Fruit fly (Drosophila melanogaster): ENCODE results near the gene CG42675.

Gene CG42675

dm6 chr3R:5862032-5862641 lies 48.7 kb downstream of the CG42675 start, which contains the start of gene CG2017 (continued):
- peak; percentile 79 for TF ChIP-seq Rfx (GFP tag; IDR thresholded peaks at IDR 0.05)
- peak; percentile 26 for TF ChIP-seq CG30403 (GFP tag; optimal IDR thresholded peaks at IDR 0.05)
- TF ChIP-seq Hr78 (GFP tag; optimal IDR thresholded peaks at IDR 0.05) = no peak
- no peak for TF ChIP-seq vnd (GFP tag; IDR thresholded peaks at IDR 0.05; ENCODE audit: partially characterized antibody)
- TF ChIP-seq CG42726 (GFP tag; IDR thresholded peaks at IDR 0.05; ENCODE audit: partially characterized antibody) = 0 out of 2 replicates have a peak, but pooled peaks have one; percentile 45
- TF ChIP-seq ato (GFP tag; IDR thresholded peaks at IDR 0.05; ENCODE audit: partially characterized antibody) = no peak
- TF ChIP-seq CG17361 (GFP tag; IDR thresholded peaks at IDR 0.05) = no peak
- no peak for TF ChIP-seq trh (GFP tag; optimal IDR thresholded peaks at IDR 0.05)
- no peak for TF ChIP-seq CG33557 (GFP tag; optimal IDR thresholded peaks at IDR 0.05)
- no peak for TF ChIP-seq CG18011 (GFP tag; optimal IDR thresholded peaks at IDR 0.05)
- TF ChIP-seq tap (tag; optimal IDR thresholded peaks at IDR 0.05) = no peak
- TF ChIP-seq peb (GFP tag; IDR thresholded peaks at IDR 0.05) = no peak
- peak; percentile 20 for TF ChIP-seq Nf-YC (tag; optimal IDR thresholded peaks at IDR 0.05)
- TF ChIP-seq CG17359 (tag; optimal IDR thresholded peaks at IDR 0.05) = peak; percentile 3
- 0 out of 2 replicates have a peak, but pooled peaks have one; percentile 6 for TF ChIP-seq CG9215 (GFP tag; IDR thresholded peaks at IDR 0.05)
- TF ChIP-seq ara (GFP tag; IDR thresholded peaks at IDR 0.05) = peak; percentile 52; the same call in 1 of the 2 replicates
- peak; percentile 14; the same call in 1 of the 2 replicates for TF ChIP-seq CG31441 (GFP tag; IDR thresholded peaks at IDR 0.05)
- no peak for TF ChIP-seq Blimp-1 (GFP tag; optimal IDR thresholded peaks at IDR 0.05)
- TF ChIP-seq CG17385 (GFP tag; optimal IDR thresholded peaks at IDR 0.05) = peak; percentile 6
- no peak for TF ChIP-seq toy (GFP tag; IDR thresholded peaks at IDR 0.05)
- no peak for TF ChIP-seq CG18262 (tag; optimal IDR thresholded peaks at IDR 0.05)
- TF ChIP-seq CG7786 (GFP tag; optimal IDR thresholded peaks at IDR 0.05) = peak; percentile 45
- TF ChIP-seq CG8765 (GFP tag; IDR thresholded peaks at IDR 0.05) = no peak
- peak; percentile 77; the same call in 2 of the 3 replicates for TF ChIP-seq CG2199 (GFP tag; IDR thresholded peaks at IDR 0.05)
- no peak for TF ChIP-seq CG2129 (GFP tag; IDR thresholded peaks at IDR 0.05; ENCODE audit: partially characterized antibody)
- no peak for TF ChIP-seq Lim3 (GFP tag; IDR thresholded peaks at IDR 0.05)
- no peak for TF ChIP-seq run (tag; optimal IDR thresholded peaks at IDR 0.05)
- no peak for TF ChIP-seq CG2678 (tag; optimal IDR thresholded peaks at IDR 0.05)
- no peak for TF ChIP-seq CG4707 (GFP tag; optimal IDR thresholded peaks at IDR 0.05)
- TF ChIP-seq pho (GFP tag; optimal IDR thresholded peaks at IDR 0.05) = peak; percentile 63
- TF ChIP-seq CG8359 (GFP tag; optimal IDR thresholded peaks at IDR 0.05; ENCODE audit: borderline replicate concordance) = no peak
- no peak for TF ChIP-seq CG4854 (GFP tag; optimal IDR thresholded peaks at IDR 0.05)
- no peak; the same call in 1 of the 2 replicates for TF ChIP-seq Scr (GFP tag; IDR thresholded peaks at IDR 0.05; ENCODE audit: partially characterized antibody)
- peak; percentile 75 for TF ChIP-seq twi (tag; optimal IDR thresholded peaks at IDR 0.05)
- TF ChIP-seq CG11723 (GFP tag; optimal IDR thresholded peaks at IDR 0.05) = no peak
- TF ChIP-seq Sry-β (GFP tag; optimal IDR thresholded peaks at IDR 0.05) = peak; percentile 51
- TF ChIP-seq CG6689 (GFP tag; IDR thresholded peaks at IDR 0.05) = no peak
- peak; percentile 69 for TF ChIP-seq CG13624 (GFP tag; optimal IDR thresholded peaks at IDR 0.05)
- TF ChIP-seq CG32772 (GFP tag; IDR thresholded peaks at IDR 0.05) = no peak
- TF ChIP-seq nerfin-2 (GFP tag; IDR thresholded peaks at IDR 0.05; ENCODE audit: partially characterized antibody) = no peak
- no peak; the same call in 1 of the 2 replicates for TF ChIP-seq unc-4 (GFP tag; IDR thresholded peaks at IDR 0.05; ENCODE audit: partially characterized antibody)
- TF ChIP-seq Six4 (GFP tag; optimal IDR thresholded peaks at IDR 0.05) = no peak
- peak; percentile 69; the same call in 2 of the 3 replicates for TF ChIP-seq ken (GFP tag; IDR thresholded peaks at IDR 0.05)
- no peak for TF ChIP-seq CG4404 (GFP tag; IDR thresholded peaks at IDR 0.05)
- TF ChIP-seq CG18599 (GFP tag; optimal IDR thresholded peaks at IDR 0.05) = peak; percentile 52
- TF ChIP-seq cas (GFP tag; IDR thresholded peaks at IDR 0.05) = no peak
- TF ChIP-seq Bteb2 (GFP tag; optimal IDR thresholded peaks at IDR 0.05) = no peak
- peak; percentile 75 for TF ChIP-seq HmgZ (tag; optimal IDR thresholded peaks at IDR 0.05)
- 0 out of 3 replicates have a peak, but pooled peaks have one; percentile 11 for TF ChIP-seq CG3726 (GFP tag; IDR thresholded peaks at IDR 0.05)
